Fruit fly (Drosophila melanogaster) whole organism: ENCODE results near the gene Dyro.
A peak's percentile ranks its signal among the peaks of the same experiment; 100 is the strongest.

Experiments used
- CG8478 ChIP-seq: fragments of >200 bp; optimal IDR thresholded peaks from 2 replicates; lab custom pipeline; 2018; ENCODE audit warnings: inconsistent platforms
- Dll ChIP-seq: fragments of >200 bp; optimal IDR thresholded peaks from 2 replicates; lab custom pipeline; 2017
- EcR ChIP-seq, 2 experiments: fragments of >200 bp; optimal IDR thresholded peaks; 2 replicates each; lab custom pipeline; 2017; ENCODE audit warnings: missing biosample characterization in 2 of 2, missing genetic modification characterization in 2 of 2, missing genetic modification reagents in 2 of 2
- pan ChIP-seq: fragments of >200 bp; optimal IDR thresholded peaks from 2 replicates; lab custom pipeline; 2017
- psq ChIP-seq: fragments of >200 bp; optimal IDR thresholded peaks from 2 replicates; lab custom pipeline; 2017
- usp ChIP-seq: fragments of >200 bp; optimal IDR thresholded peaks from 2 replicates; lab custom pipeline; 2017; ENCODE audit warnings: missing biosample characterization, missing genetic modification characterization, mixed read lengths

Dyro gene

DNA sequence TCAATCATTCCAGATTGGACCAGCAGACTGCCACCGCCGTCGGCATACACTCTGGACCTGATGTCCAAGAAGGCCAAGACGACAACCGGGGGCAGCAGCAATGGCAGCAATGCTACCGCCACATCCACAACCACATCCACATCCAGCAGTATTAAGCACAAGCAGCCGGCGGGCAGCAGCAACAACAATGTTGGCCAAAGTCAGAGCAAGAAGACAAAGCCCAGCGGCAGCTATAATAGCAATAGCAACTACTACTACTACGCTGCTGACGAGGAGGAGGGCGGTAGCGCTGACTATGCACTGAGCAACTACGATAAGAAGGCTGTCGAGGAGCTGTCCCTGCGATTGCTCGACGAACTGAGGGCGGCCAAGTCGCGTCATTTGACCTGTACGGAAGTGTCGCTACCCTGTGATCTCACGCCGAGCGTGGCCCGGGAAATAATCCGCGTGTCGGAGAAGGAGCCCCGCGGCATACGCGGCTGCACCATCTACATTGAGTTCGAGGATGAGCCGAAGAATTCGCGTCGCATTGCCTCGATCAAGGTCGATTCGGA lies 42.0 kb downstream of the Dyro start:
- TF ChIP-seq Dll (lab: Kevin White, UChicago) = no peak
- no peak for TF ChIP-seq CG8478 (lab: Kevin White, UChicago)
- TF ChIP-seq EcR (GFP tag; optimal IDR thresholded peaks at IDR 0.05; lab: Kevin White, UChicago) = no peak
- TF ChIP-seq psq (lab: Kevin White, UChicago) = no peak

DNA sequence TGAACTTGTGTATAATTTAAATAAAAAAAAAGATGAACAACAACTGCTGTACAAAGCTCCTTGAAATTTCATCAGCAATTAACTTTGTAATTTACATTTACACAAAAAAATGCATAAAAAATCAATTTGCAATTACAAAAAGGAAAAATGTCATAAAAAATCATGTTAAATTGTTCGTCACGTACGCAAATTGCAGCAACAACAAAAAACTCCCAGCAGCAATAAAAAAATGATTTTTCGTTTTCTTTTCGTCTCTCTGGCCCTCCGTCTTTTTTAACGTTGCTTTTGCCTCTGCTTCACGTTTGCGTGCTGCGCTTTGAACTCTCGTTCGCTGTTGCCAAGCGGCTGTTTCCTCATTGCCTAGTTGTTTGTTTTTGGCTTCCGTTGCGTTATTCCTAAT lies 42.6 kb downstream of the Dyro start:
- TF ChIP-seq Dll (lab: Kevin White, UChicago) = no peak
- TF ChIP-seq usp = no peak
- TF ChIP-seq EcR (GFP tag; optimal IDR thresholded peaks at IDR 0.05; lab: Kevin White, UChicago) = no peak
- no peak for TF ChIP-seq pan (lab: Kevin White, UChicago)
- no peak for TF ChIP-seq psq (lab: Kevin White, UChicago)
- TF ChIP-seq CG8478 (lab: Kevin White, UChicago) = no peak

DNA sequence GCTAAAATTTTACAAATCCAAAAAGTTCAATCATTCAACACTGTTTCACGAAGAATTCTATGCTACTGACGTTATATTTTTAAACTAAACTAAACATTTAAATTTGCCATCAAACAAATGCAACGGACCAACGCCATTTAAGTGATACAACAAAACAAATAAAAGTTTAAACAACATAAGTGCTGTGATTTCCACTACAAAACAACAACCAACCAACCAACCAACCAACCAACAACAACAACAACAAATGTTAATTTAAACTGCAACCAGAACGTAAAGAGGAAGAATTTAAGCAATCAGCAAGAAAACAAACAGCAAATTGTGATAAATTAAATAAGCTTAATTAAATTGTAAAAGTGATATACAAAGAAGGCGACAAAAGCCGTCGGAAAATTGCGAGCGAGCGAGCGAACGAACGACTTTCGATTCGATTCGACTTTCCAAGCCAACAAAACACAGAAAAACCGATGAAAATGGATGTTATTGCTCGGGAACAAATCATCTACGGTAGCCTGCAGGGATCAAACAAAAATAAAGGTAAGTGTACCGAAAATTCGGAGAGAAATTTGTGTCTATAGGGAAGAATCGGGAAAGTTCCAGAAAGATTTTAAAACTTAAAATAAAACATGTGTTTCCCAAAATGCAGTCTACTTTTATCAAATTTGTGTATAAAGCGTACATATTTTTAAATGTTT lies 43.1 kb downstream of the Dyro start:
- TF ChIP-seq usp = no peak
- TF ChIP-seq Dll (lab: Kevin White, UChicago) = no peak
- no peak for TF ChIP-seq psq (lab: Kevin White, UChicago)
- no peak for TF ChIP-seq pan (lab: Kevin White, UChicago)
- TF ChIP-seq EcR (GFP tag; optimal IDR thresholded peaks at IDR 0.05; lab: Kevin White, UChicago) = no peak
- no peak for TF ChIP-seq CG8478 (lab: Kevin White, UChicago)

- TF ChIP-seq Dll (lab: Kevin White, UChicago) (no peak), CG8478 (lab: Kevin White, UChicago) (peak; percentile 25)
Observed at dm6 chr3L:11251721-11252423, 43.8 kb downstream of the Dyro start, which contains the start of gene scyl. scyl (plus strand) TSS chr3L:11252307.

dm6 chr3L:11248303-11248702 lies 47.4 kb downstream of the Dyro start:
- TF ChIP-seq Dll (lab: Kevin White, UChicago) = no peak
- TF ChIP-seq usp = no peak
- no peak for TF ChIP-seq EcR (GFP tag; optimal IDR thresholded peaks at IDR 0.05; lab: Kevin White, UChicago)
- TF ChIP-seq pan (lab: Kevin White, UChicago) = no peak
- no peak for TF ChIP-seq CG8478 (lab: Kevin White, UChicago)
- TF ChIP-seq psq (lab: Kevin White, UChicago) = no peak

DNA sequence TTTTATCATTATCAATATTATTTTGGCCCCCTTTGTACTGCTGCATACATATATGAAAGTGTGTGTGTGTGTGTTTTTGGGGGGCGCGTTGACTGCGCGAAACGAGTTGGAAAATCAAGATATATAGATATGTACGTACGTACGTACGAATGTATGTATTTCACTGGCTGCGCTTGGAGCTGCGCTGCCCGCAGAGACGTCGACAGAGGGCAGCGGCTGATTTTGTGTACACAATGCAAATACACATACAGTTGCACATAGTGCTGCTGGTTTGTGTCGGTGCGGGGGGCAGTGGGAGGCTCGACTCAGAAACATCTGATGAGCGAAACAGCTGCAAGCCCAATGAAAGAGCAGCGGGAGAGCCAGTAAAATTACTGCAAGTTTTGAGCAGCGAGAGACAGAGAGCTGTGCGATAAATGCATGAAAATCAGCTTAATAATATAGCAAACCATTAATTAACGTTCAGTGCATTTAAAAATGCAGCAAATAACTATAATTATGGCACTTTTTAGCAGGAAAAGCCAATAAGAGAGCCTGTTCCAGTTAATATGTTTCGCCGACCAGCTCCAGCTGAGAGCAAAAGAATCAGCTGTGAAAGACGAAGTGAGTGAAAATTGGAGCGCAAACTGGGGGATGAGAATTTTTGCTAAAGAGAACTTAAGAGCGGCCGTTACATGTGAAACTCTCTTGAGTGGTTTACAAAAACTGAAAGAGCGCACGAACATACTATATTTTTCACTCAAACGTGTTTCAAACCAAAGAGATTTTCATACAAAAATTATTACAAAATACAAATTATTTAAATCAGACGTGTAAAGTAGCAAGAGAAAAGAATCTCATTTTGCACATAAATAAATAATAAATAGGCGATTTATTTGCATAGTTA lies 48.1 kb downstream of the Dyro start:
- no peak for TF ChIP-seq EcR (GFP tag; optimal IDR thresholded peaks at IDR 0.05; lab: Kevin White, UChicago)
- no peak for TF ChIP-seq pan (lab: Kevin White, UChicago)
- no peak for TF ChIP-seq Dll (lab: Kevin White, UChicago)
- TF ChIP-seq psq (lab: Kevin White, UChicago) = no peak
- no peak for TF ChIP-seq usp

- TF ChIP-seq EcR (GFP tag; optimal IDR thresholded peaks at IDR 0.05; lab: Kevin White, UChicago) (no peak), CG8478 (lab: Kevin White, UChicago) (peak; percentile 82)
Observed at dm6 chr3L:11246046-11246887, 49.5 kb downstream of the Dyro start.

- TF ChIP-seq Dll (lab: Kevin White, UChicago) (no peak), pan (lab: Kevin White, UChicago) (no peak), EcR (GFP tag; optimal IDR thresholded peaks at IDR 0.05; lab: Kevin White, UChicago) (no peak), usp (no peak), psq (lab: Kevin White, UChicago) (no peak), CG8478 (lab: Kevin White, UChicago) (no peak)
Observed at dm6 chr3L:11244024-11244576, 51.6 kb downstream of the Dyro start.

dm6 chr3L:11243292-11243670 lies 52.4 kb downstream of the Dyro start:
- TF ChIP-seq pan (lab: Kevin White, UChicago) = no peak
- no peak for TF ChIP-seq psq (lab: Kevin White, UChicago)
- TF ChIP-seq CG8478 (lab: Kevin White, UChicago) = no peak
- no peak for TF ChIP-seq usp
- no peak for TF ChIP-seq EcR (GFP tag; optimal IDR thresholded peaks at IDR 0.05; lab: Kevin White, UChicago)
- TF ChIP-seq Dll (lab: Kevin White, UChicago) = no peak

dm6 chr3L:11242410-11243291 lies 53.1 kb downstream of the Dyro start:
- no peak for TF ChIP-seq EcR (GFP tag; optimal IDR thresholded peaks at IDR 0.05; lab: Kevin White, UChicago)
- no peak for TF ChIP-seq CG8478 (lab: Kevin White, UChicago)
- no peak for TF ChIP-seq pan (lab: Kevin White, UChicago)
- no peak for TF ChIP-seq usp
